Worm (Caenorhabditis elegans) whole organism, L2 larva: ENCODE measurements around the gene B0303.4.

Experiments
- aly-2 ChIP-seq: fragments of 150-350 bp; optimal IDR thresholded peaks from 2 replicates; lab custom pipeline; 2014; ENCODE audit warnings: missing biosample characterization, missing genetic modification characterization
- ceh-16 ChIP-seq: fragments of 150-350 bp; optimal IDR thresholded peaks from 2 replicates; lab custom pipeline; 2014; ENCODE audit warnings: missing biosample characterization, missing genetic modification characterization
- ceh-82 ChIP-seq: fragments of 150-350 bp; optimal IDR thresholded peaks from 2 replicates; lab custom pipeline; 2014; ENCODE audit warnings: missing biosample characterization, missing genetic modification characterization
- elt-1 ChIP-seq: fragments of 150-350 bp; optimal IDR thresholded peaks from 2 replicates; lab custom pipeline; 2014; ENCODE audit warnings: missing biosample characterization, missing genetic modification characterization
- lin-39 ChIP-seq: fragments of 150-350 bp; optimal IDR thresholded peaks from 2 replicates; lab custom pipeline; 2014; ENCODE audit warnings: missing biosample characterization, missing genetic modification reagents, missing genetic modification characterization
- mab-5 ChIP-seq: fragments of 150-350 bp; optimal IDR thresholded peaks from 2 replicates; lab custom pipeline; 2014; ENCODE audit warnings: missing biosample characterization, missing genetic modification characterization
- nhr-237 ChIP-seq: fragments of 150-350 bp; optimal IDR thresholded peaks from 2 replicates; lab custom pipeline; 2014; ENCODE audit warnings: missing biosample characterization, missing genetic modification characterization
- peb-1 ChIP-seq: fragments of 150-350 bp; optimal IDR thresholded peaks from 2 replicates; lab custom pipeline; 2014; ENCODE audit warnings: missing biosample characterization, missing genetic modification characterization
- unc-62 ChIP-seq: fragments of 150-350 bp; optimal IDR thresholded peaks from 2 replicates; lab custom pipeline; 2014; ENCODE audit warnings: missing biosample characterization, missing genetic modification reagents, missing genetic modification characterization

- TF ChIP-seq aly-2 (tag; lab: Kevin White, UChicago) (no peak), peb-1 (tag; lab: Kevin White, UChicago) (no peak), mab-5 (no peak), ceh-82 (tag; lab: Kevin White, UChicago) (no peak), nhr-237 (tag; lab: Kevin White, UChicago) (no peak), unc-62 (GFP tag; lab: Kevin White, UChicago) (no peak), lin-39 (tag; lab: Kevin White, UChicago) (no peak), ceh-16 (tag; lab: Kevin White, UChicago) (no peak), elt-1 (tag; lab: Kevin White, UChicago) (no peak)
Observed at ce11 chrIII:8741955-8742354, 52.3 kb downstream of the B0303.4 start.
